Worm (Caenorhabditis elegans) whole organism, L4/young adult: ENCODE results near the gene str-134.

Source experiments
- W03F9.2 ChIP-seq: fragments of 150-350 bp; optimal IDR thresholded peaks from 2 replicates; lab custom pipeline; 2014; ENCODE audit warnings: missing biosample characterization, missing genetic modification characterization
- dao-5 ChIP-seq: sonication (generic microtip); optimal IDR thresholded peaks from 2 replicates; lab custom pipeline; 2016; ENCODE audit warnings: missing genotype, missing genetic modification characterization, moderate library complexity, missing compliant biosample characterization
- him-1 ChIP-seq: sonication (generic microtip); optimal IDR thresholded peaks from 2 replicates; lab custom pipeline; 2016; ENCODE audit warnings: missing genotype, missing genetic modification reagents, missing genetic modification characterization, missing compliant biosample characterization

- TF ChIP-seq dao-5 (tag; lab: Kevin White, UChicago) (no peak), W03F9.2 (tag; lab: Kevin White, UChicago) (no peak), him-1 (tag; lab: Kevin White, UChicago) (no peak)
Measured at ce11 chrV:724470-724890, 19.0 kb upstream of the str-134 start.
